Worm (Caenorhabditis elegans): ENCODE results near the gene slc-36.2.

DNA sequence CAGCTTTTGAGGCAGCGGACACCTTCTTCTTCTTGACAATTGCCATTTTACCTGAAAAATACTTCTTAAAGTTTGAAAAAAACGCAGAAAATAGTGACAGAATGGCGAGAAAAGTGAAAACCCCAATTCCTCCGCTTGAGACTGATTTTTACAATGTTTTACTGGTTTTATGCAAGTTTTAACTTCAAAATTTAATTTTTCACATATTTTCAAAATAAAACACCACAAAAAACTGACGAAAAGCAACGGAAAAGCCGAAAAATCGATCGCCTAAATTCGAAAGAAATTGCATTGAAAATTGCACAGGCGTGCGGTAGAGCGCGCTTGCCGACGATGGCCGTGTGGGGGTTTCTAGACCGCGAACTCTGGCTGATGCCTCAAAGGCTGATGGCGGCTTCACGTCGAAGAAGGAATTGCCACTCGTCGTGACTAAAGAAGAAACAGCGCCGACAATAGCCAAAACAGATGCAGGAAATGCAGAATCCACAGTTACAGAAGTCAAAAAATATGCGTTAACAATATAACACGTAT lies 46.4 kb upstream of the slc-36.2 start, which contains the start of gene nsun-1:
- TF ChIP-seq hlh-30 (tag; optimal IDR thresholded peaks at IDR 0.05; ENCODE audit: insufficient read depth) (no peak), pha-4 (tag; optimal IDR thresholded peaks at IDR 0.05) (no peak), elt-2 (tag; optimal IDR thresholded peaks at IDR 0.05) (peak; percentile 14), ceh-9 (tag; optimal IDR thresholded peaks at IDR 0.05) (no peak), nhr-11 (tag; optimal IDR thresholded peaks at IDR 0.05) (no peak), ets-4 (tag; optimal IDR thresholded peaks at IDR 0.05) (peak; percentile 66)
